Fruit fly (Drosophila melanogaster) whole organism, pupa: Measurements from ENCODE around the gene CG34174.

Experiments
- CG10348 ChIP-seq: fragments of 200-800 bp; sonication (Bioruptor generic); IDR thresholded peaks from 2 replicates; pipeline ENCODE4 v1.3.6; 2022; ENCODE audit warnings: missing biosample characterization, missing genetic modification characterization
- CG12605 ChIP-seq: fragments of 200-800 bp; sonication (Bioruptor generic); IDR thresholded peaks from 2 replicates; pipeline ENCODE4 v1.3.6; 2022; ENCODE audit warnings: missing biosample characterization, missing genetic modification characterization
- CG13204 ChIP-seq: fragments of 200-800 bp; sonication (Bioruptor generic); optimal IDR thresholded peaks from 2 replicates; lab custom pipeline; 2018; ENCODE audit warnings: missing biosample characterization, mild to moderate bottlenecking, missing genetic modification characterization, moderate library complexity
- CG14655 ChIP-seq: fragments of 200-800 bp; sonication (Bioruptor generic); optimal IDR thresholded peaks from 3 replicates; lab custom pipeline; 2017; ENCODE audit warnings: mild to moderate bottlenecking, missing biosample characterization, missing genetic modification reagents, missing genetic modification characterization
- CG15710 ChIP-seq: fragments of 200-800 bp; sonication (Bioruptor generic); optimal IDR thresholded peaks from 2 replicates; lab custom pipeline; 2018; ENCODE audit warnings: missing biosample characterization, mild to moderate bottlenecking, missing genetic modification characterization, moderate library complexity
- CG17806 ChIP-seq: fragments of 200-800 bp; sonication (Bioruptor generic); optimal IDR thresholded peaks from 2 replicates; lab custom pipeline; 2018; ENCODE audit warnings: missing biosample characterization, mild to moderate bottlenecking, missing genetic modification characterization, moderate library complexity
- CG32121 ChIP-seq: fragments of 200-800 bp; sonication (Bioruptor generic); IDR thresholded peaks from 2 replicates; pipeline ENCODE4 v1.3.6; 2022; ENCODE audit warnings: missing biosample characterization, missing genetic modification characterization
- CG34367 ChIP-seq: fragments of 200-800 bp; sonication (Bioruptor generic); optimal IDR thresholded peaks from 2 replicates; lab custom pipeline; 2018; ENCODE audit warnings: missing biosample characterization, mild to moderate bottlenecking, missing genetic modification characterization
- CG4496 ChIP-seq: fragments of 200-800 bp; sonication (Bioruptor generic); IDR thresholded peaks from 3 replicates; pipeline ENCODE4 v1.3.6; 2022; ENCODE audit warnings: missing biosample characterization, missing genetic modification characterization
- CG8159 ChIP-seq: fragments of 200-800 bp; sonication (Bioruptor generic); optimal IDR thresholded peaks from 3 replicates; lab custom pipeline; 2018; ENCODE audit warnings: missing biosample characterization, mild to moderate bottlenecking, missing genetic modification characterization, moderate library complexity
- CG8301 ChIP-seq: fragments of 200-800 bp; sonication (Bioruptor generic); optimal IDR thresholded peaks from 2 replicates; lab custom pipeline; 2018; ENCODE audit warnings: missing biosample characterization, mild to moderate bottlenecking, missing genetic modification characterization
- CG9948 ChIP-seq: fragments of 200-800 bp; sonication (Bioruptor generic); optimal IDR thresholded peaks from 2 replicates; lab custom pipeline; 2018; ENCODE audit warnings: missing biosample characterization, mild to moderate bottlenecking, missing genetic modification characterization, moderate library complexity
- D1 ChIP-seq: fragments of 200-800 bp; sonication (Bioruptor generic); optimal IDR thresholded peaks from 2 replicates; lab custom pipeline; 2018; ENCODE audit warnings: missing biosample characterization, mild to moderate bottlenecking, missing genetic modification characterization, moderate library complexity
- EcR ChIP-seq: fragments of 200-800 bp; sonication (Bioruptor generic); optimal IDR thresholded peaks from 3 replicates; lab custom pipeline; 2019; ENCODE audit warnings: missing biosample characterization, missing genetic modification characterization, mild to moderate bottlenecking, moderate library complexity, missing genetic modification reagents
- Ets98B ChIP-seq: fragments of 200-800 bp; sonication (Bioruptor generic); IDR thresholded peaks from 2 replicates; pipeline ENCODE4 v1.3.6; 2022; ENCODE audit warnings: missing biosample characterization, missing genetic modification characterization
- Pif1A ChIP-seq: fragments of 200-800 bp; sonication (Bioruptor generic); optimal IDR thresholded peaks from 3 replicates; lab custom pipeline; 2016; ENCODE audit warnings: missing biosample characterization, missing genetic modification characterization
- Pif1B ChIP-seq: fragments of 200-800 bp; sonication (Bioruptor generic); optimal IDR thresholded peaks from 3 replicates; lab custom pipeline; 2016; ENCODE audit warnings: missing biosample characterization, missing genetic modification characterization
- Snoo ChIP-seq: fragments of 200-800 bp; sonication (Bioruptor generic); optimal IDR thresholded peaks from 3 replicates; lab custom pipeline; 2017; ENCODE audit warnings: missing biosample characterization, mild to moderate bottlenecking, missing genetic modification characterization, inconsistent platforms
- fd96Ca ChIP-seq: fragments of 200-800 bp; sonication (Bioruptor generic); IDR thresholded peaks from 3 replicates; pipeline ENCODE4 v1.3.6; 2022; ENCODE audit warnings: missing biosample characterization, missing genetic modification characterization
- gl ChIP-seq: fragments of 200-800 bp; sonication (Bioruptor generic); optimal IDR thresholded peaks from 2 replicates; lab custom pipeline; 2018; ENCODE audit warnings: missing biosample characterization, mild to moderate bottlenecking, missing genetic modification characterization
- rn ChIP-seq: fragments of 200-800 bp; sonication (Bioruptor generic); IDR thresholded peaks from 2 replicates; pipeline ENCODE4 v1.3.6; 2022; ENCODE audit warnings: missing biosample characterization, missing genetic modification characterization

CG34174 gene

DNA sequence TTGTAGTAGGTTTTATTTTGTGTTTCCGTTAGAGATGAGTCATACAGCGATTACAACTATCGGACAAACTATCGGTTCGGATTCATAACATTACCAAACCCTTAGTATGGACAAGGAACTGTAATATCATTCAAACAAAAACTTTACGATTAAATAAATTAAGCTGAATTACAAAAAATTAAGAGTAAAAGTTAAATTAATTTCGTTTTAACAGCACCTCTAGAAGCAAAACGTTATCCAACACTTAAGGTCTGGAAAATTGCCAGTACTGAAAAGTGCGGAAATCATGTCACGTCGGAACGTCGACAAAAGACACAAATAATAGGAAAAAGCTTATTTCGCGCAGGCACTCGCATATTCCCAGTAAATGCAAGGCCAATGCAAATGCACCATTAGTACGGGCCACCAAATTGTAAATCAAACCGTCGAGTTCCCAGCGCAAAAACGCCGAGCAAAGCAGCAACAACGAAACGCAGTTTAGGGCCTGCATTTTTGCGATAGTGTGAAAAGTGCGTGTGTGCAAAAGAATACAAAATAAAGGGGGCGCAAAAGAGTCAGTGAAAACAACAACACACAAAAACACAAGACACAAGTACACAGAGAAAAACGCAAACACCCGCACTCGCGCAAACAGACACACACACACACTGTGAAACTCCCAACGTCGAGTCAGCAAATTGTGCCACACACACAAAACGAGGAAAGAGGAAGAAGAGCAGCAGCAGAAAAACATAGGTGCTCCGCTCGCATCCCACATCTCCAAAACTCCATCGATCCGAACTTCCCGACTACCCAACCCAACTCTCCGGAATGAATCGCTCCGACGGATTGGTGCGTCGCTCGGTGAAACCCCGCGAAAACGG, 12.4 kb downstream of the CG34174 start, which contains the start of the genes CG15387 and sau:
Gene CG15387 (minus strand): TSS at position 36 of the 863 bp plus-strand sequence.
Gene sau (plus strand): TSS at position 84 of the 863 bp plus-strand sequence.
- peak; percentile 72 for TF ChIP-seq CG34367 (tag; lab: Kevin White, UChicago)
- TF ChIP-seq Snoo (tag; lab: Kevin White, UChicago) = peak; percentile 76
- TF ChIP-seq gl = peak; percentile 17
- peak; percentile 65 for TF ChIP-seq Pif1B (GFP tag; lab: Kevin White, UChicago)
- TF ChIP-seq EcR (GFP tag; lab: Kevin White, UChicago) = no peak
- TF ChIP-seq CG17806 = peak; percentile 62
- TF ChIP-seq Ets98B (GFP tag; lab: Robert Waterston, UW) = peak; percentile 68
- TF ChIP-seq CG8301 (tag; lab: Kevin White, UChicago) = peak; percentile 69
- TF ChIP-seq CG12605 (GFP tag; lab: Robert Waterston, UW) = no peak
- TF ChIP-seq CG15710 = peak; percentile 84
- peak; percentile 75 for TF ChIP-seq fd96Ca
- TF ChIP-seq CG14655 = peak; percentile 76
- TF ChIP-seq CG9948 (tag; lab: Kevin White, UChicago) = peak; percentile 56
- peak; percentile 77 for TF ChIP-seq Pif1A (GFP tag; lab: Kevin White, UChicago)
- no peak for TF ChIP-seq CG13204 (GFP tag; lab: Kevin White, UChicago)
- peak; percentile 85 for TF ChIP-seq CG32121
- TF ChIP-seq CG4496 (GFP tag; lab: Robert Waterston, UW) = peak; percentile 85
- TF ChIP-seq rn (GFP tag; lab: Robert Waterston, UW) = peak; percentile 58; the same call in 1 of the 2 replicates
- TF ChIP-seq D1 = no peak
- TF ChIP-seq CG10348 (GFP tag; lab: Robert Waterston, UW) = no peak
- peak; percentile 77 for TF ChIP-seq CG8159
- TF ChIP-seq, all 21 proteins: peak for 16

DNA sequence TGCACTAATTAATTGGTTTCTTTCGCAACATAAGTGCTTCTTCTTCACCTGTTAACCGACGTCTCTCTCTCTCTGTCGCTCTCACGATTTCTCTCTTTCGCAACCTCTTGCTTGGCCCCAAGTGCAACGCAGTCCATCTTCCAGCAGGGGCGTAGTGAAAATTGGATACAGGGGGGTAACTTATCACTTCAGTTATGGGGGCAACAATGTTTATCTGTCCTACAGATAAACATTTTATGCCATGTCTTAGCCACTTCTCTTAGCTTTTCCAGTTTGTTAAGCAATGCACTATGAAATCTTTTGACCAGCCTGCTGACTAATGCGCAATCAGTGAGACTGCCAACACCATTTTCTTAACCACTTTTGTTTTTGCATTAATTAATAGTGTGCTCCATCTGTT, 13.2 kb downstream of the CG34174 start:
- TF ChIP-seq CG8301 (tag; lab: Kevin White, UChicago) (peak; percentile 69), CG34367 (tag; lab: Kevin White, UChicago) (peak; percentile 60), Pif1B (GFP tag; lab: Kevin White, UChicago) (peak; percentile 76), CG12605 (GFP tag; lab: Robert Waterston, UW) (peak; percentile 84), CG4496 (GFP tag; lab: Robert Waterston, UW) (peak; percentile 87), fd96Ca (peak; percentile 86), Ets98B (GFP tag; lab: Robert Waterston, UW) (peak; percentile 83), Snoo (tag; lab: Kevin White, UChicago) (peak; percentile 74), CG15710 (peak; percentile 68), D1 (no peak), EcR (GFP tag; lab: Kevin White, UChicago) (no peak), CG9948 (tag; lab: Kevin White, UChicago) (peak; percentile 59), gl (no peak), CG32121 (peak; percentile 82), Pif1A (GFP tag; lab: Kevin White, UChicago) (peak; percentile 85), CG14655 (peak; percentile 76), rn (GFP tag; lab: Robert Waterston, UW) (no peak), CG13204 (GFP tag; lab: Kevin White, UChicago) (no peak), CG8159 (peak; percentile 62), CG17806 (peak; percentile 72), CG10348 (GFP tag; lab: Robert Waterston, UW) (peak; percentile 54; the same call in 1 of the 2 replicates)
- TF ChIP-seq, all 21 proteins: peak for 16

DNA sequence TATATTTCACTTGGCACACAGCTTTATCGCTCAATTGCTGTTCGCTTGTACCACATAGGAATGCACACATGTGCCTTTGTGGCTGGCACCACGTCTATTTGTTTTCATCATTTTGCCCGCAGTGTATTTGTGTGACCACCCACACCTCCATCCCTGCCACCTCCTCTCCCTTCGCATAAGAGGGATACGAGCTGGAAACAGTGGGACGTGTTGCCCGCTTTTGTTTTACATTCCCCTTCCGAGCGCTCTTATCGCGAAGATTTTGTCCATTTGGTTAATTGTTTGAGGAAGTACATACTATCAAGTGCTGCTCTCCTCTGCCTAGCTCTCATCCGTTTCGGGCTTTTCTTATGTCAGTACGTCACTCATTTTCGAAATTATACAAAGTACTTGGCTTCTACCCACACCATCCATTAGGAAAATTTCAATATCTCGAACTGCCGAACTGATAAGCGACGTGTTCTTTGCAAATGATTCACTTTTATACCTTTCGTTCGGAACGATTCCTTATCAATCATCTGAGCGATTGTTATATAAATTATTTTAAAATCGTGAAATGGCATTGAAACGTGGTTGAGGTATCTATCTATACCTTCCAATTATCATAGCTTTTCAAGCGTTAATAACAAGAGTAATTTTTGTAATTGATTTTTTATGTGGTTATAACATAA, 14.2 kb downstream of the CG34174 start:
- TF ChIP-seq fd96Ca (0 out of 3 replicates have a peak, but pooled peaks have one; percentile 33), CG9948 (tag; lab: Kevin White, UChicago) (no peak), Ets98B (GFP tag; lab: Robert Waterston, UW) (peak; percentile 42)
- TF ChIP-seq, all 21 proteins: peak for 2

DNA sequence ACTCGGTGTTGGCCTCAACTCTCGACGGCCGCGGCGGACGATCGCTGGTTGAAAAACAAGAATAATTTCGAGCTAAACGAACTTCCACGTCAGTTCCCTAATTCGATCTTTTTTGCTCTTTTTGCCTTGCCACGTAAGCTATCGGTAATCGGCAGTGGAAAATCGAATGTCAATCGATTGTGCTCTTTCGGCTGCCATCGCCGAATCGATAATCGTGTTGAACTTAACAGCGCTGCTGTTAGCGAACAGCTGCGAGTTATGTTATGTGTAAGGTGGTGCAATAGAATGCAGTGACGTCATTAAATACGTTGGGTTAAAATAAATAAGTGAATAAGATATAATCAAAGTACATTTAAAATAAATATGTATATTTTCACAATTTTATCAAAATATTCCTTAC, 22.7 kb downstream of the CG34174 start, which contains the start of gene Sec24CD:
Gene Sec24CD (minus strand): TSS at position 123 of the 400 bp plus-strand sequence.
- TF ChIP-seq CG14655 (no peak), EcR (GFP tag; lab: Kevin White, UChicago) (peak; percentile 36)

DNA sequence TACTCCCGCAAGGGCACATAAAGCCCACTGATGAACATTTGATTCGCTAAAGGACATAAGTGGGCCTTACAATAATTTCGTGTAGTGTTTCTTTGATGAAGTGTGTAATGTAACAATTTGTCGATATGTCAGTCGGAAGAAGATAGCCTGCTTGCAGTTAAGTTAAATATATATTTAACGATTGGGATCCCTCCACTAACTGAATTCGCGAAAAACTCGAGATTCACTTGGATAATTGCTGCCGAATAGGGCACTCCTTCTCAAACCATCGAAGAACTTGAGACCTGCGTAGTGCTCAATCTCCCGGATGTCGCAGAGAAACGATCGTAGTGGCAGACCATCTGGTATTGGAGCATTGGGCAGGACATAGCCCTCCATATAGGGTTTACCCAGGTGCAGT, 24.1 kb downstream of the CG34174 start, which contains the start of gene Tengl3:
Gene Tengl3 (minus strand): TSS at position 101 of the 400 bp plus-strand sequence.
- no peak for TF ChIP-seq CG8301 (tag; lab: Kevin White, UChicago)
- no peak for TF ChIP-seq CG8159
- no peak for TF ChIP-seq Pif1B (GFP tag; lab: Kevin White, UChicago)
- TF ChIP-seq CG14655 = no peak
- no peak for TF ChIP-seq CG13204 (GFP tag; lab: Kevin White, UChicago)
- TF ChIP-seq Ets98B (GFP tag; lab: Robert Waterston, UW) = no peak
- TF ChIP-seq CG12605 (GFP tag; lab: Robert Waterston, UW) = no peak
- no peak for TF ChIP-seq gl
- no peak for TF ChIP-seq rn (GFP tag; lab: Robert Waterston, UW)
- TF ChIP-seq Pif1A (GFP tag; lab: Kevin White, UChicago) = no peak
- TF ChIP-seq CG17806 = no peak
- no peak for TF ChIP-seq D1
- no peak for TF ChIP-seq CG9948 (tag; lab: Kevin White, UChicago)
- TF ChIP-seq CG32121 = no peak
- TF ChIP-seq CG10348 (GFP tag; lab: Robert Waterston, UW) = no peak
- no peak for TF ChIP-seq Snoo (tag; lab: Kevin White, UChicago)
